Fruit fly (Drosophila melanogaster): ENCODE data around the gene p38a.

dm6 chr3R:24100717-24101116 is 51.4 kb downstream of the p38a start:
- TF ChIP-seq fu2 (GFP tag; optimal IDR thresholded peaks at IDR 0.05) = no peak
- no peak for TF ChIP-seq tup (GFP tag; optimal IDR thresholded peaks at IDR 0.05)
- no peak for TF ChIP-seq CG15479 (GFP tag; optimal IDR thresholded peaks at IDR 0.05)
